Fruit fly (Drosophila melanogaster) whole organism, embryonic: ENCODE measurements around the gene CG15336.

Experiments used
- CG10543 ChIP-seq: fragments of 200-800 bp; sonication (Bioruptor generic); optimal IDR thresholded peaks from 3 replicates; lab custom pipeline; 2017; ENCODE audit warnings: missing biosample characterization, mild to moderate bottlenecking, missing genetic modification characterization, moderate library complexity
- CG10979 ChIP-seq: fragments of 200-800 bp; sonication (Bioruptor generic); optimal IDR thresholded peaks from 2 replicates; lab custom pipeline; 2018; ENCODE audit warnings: missing biosample characterization, mild to moderate bottlenecking, missing genetic modification characterization, moderate library complexity
- CG11696 ChIP-seq: fragments of 200-800 bp; sonication (Bioruptor generic); IDR thresholded peaks from 2 replicates; pipeline ENCODE4 v1.3.6; 2022; ENCODE audit warnings: missing biosample characterization, missing genetic modification characterization
- CG12219 ChIP-seq: fragments of 200-800 bp; sonication (Bioruptor generic); optimal IDR thresholded peaks from 3 replicates; lab custom pipeline; 2018; ENCODE audit warnings: missing biosample characterization, mild to moderate bottlenecking, missing genetic modification characterization
- CG12769 ChIP-seq: fragments of 200-800 bp; sonication (Bioruptor generic); optimal IDR thresholded peaks from 2 replicates; lab custom pipeline; 2019; ENCODE audit warnings: missing biosample characterization, mild to moderate bottlenecking, missing genetic modification characterization, moderate library complexity
- CG13296 ChIP-seq: fragments of 200-800 bp; sonication (Bioruptor generic); optimal IDR thresholded peaks from 3 replicates; lab custom pipeline; 2018; ENCODE audit warnings: missing biosample characterization, mild to moderate bottlenecking, missing genetic modification characterization
- CG13894 ChIP-seq: fragments of 200-800 bp; sonication (Bioruptor generic); optimal IDR thresholded peaks from 3 replicates; lab custom pipeline; 2018; ENCODE audit warnings: missing biosample characterization, mild to moderate bottlenecking, missing genetic modification characterization, moderate library complexity
- CG14014 ChIP-seq: fragments of 200-800 bp; sonication (Bioruptor generic); IDR thresholded peaks from 2 replicates; pipeline ENCODE4 v1.3.6; 2022; ENCODE audit warnings: missing biosample characterization, missing genetic modification characterization
- CG14667 ChIP-seq: fragments of 200-800 bp; sonication (Bioruptor generic); IDR thresholded peaks from 2 replicates; pipeline ENCODE4 v1.3.6; 2022; ENCODE audit warnings: missing biosample characterization, missing genetic modification characterization
- CG17359 ChIP-seq: fragments of 200-800 bp; sonication (Bioruptor generic); optimal IDR thresholded peaks from 3 replicates; lab custom pipeline; 2018; ENCODE audit warnings: missing biosample characterization, mild to moderate bottlenecking, missing genetic modification characterization, moderate library complexity
- CG18011 ChIP-seq: fragments of 200-800 bp; sonication (Bioruptor generic); optimal IDR thresholded peaks from 2 replicates; lab custom pipeline; 2017; ENCODE audit warnings: missing biosample characterization, missing genetic modification characterization, mild to moderate bottlenecking, moderate library complexity, missing genotype
- CG1832 ChIP-seq: fragments of 200-800 bp; sonication (Bioruptor generic); optimal IDR thresholded peaks from 2 replicates; lab custom pipeline; 2017; ENCODE audit warnings: missing biosample characterization, mild to moderate bottlenecking, missing genetic modification characterization, inconsistent platforms
- CG18476 ChIP-seq: fragments of 200-800 bp; sonication (Bioruptor generic); optimal IDR thresholded peaks from 2 replicates; lab custom pipeline; 2016; ENCODE audit warnings: missing biosample characterization, mild to moderate bottlenecking, missing genetic modification characterization
- CG2199 ChIP-seq: fragments of 200-800 bp; sonication (Bioruptor generic); IDR thresholded peaks from 3 replicates; pipeline ENCODE4 v1.3.6; 2022; ENCODE audit warnings: missing biosample characterization, missing genetic modification characterization
- CG32532 ChIP-seq: fragments of 200-800 bp; sonication (Bioruptor generic); IDR thresholded peaks from 2 replicates; pipeline ENCODE4 v1.3.6; 2022; ENCODE audit warnings: missing biosample characterization, missing genetic modification characterization
- CG4360 ChIP-seq: fragments of 200-800 bp; sonication (Bioruptor generic); IDR thresholded peaks from 2 replicates; pipeline ENCODE4 v1.3.6; 2022; ENCODE audit warnings: missing biosample characterization, missing genetic modification characterization
- CG43689 ChIP-seq: fragments of 200-800 bp; sonication (Bioruptor generic); IDR thresholded peaks from 2 replicates; pipeline ENCODE4 v1.3.6; 2022; ENCODE audit warnings: missing biosample characterization, missing genetic modification characterization
- CG4820 ChIP-seq: fragments of 200-800 bp; sonication (Bioruptor generic); optimal IDR thresholded peaks from 3 replicates; lab custom pipeline; 2016; ENCODE audit warnings: missing biosample characterization, missing genetic modification characterization
- CG5180 ChIP-seq: fragments of 200-800 bp; sonication (Bioruptor generic); optimal IDR thresholded peaks from 3 replicates; lab custom pipeline; 2017; ENCODE audit warnings: missing biosample characterization, missing genetic modification characterization, mild to moderate bottlenecking, moderate library complexity, missing genetic modification reagents
- CG6654 ChIP-seq: fragments of 200-800 bp; sonication (Bioruptor generic); optimal IDR thresholded peaks from 2 replicates; lab custom pipeline; 2017; ENCODE audit warnings: missing biosample characterization, mild to moderate bottlenecking, missing genetic modification characterization
- CG8388 ChIP-seq: fragments of 200-800 bp; sonication (Bioruptor generic); optimal IDR thresholded peaks from 2 replicates; lab custom pipeline; 2019; ENCODE audit warnings: missing biosample characterization, mild to moderate bottlenecking, missing genetic modification characterization, moderate library complexity
- D19A ChIP-seq: fragments of 200-800 bp; optimal IDR thresholded peaks from 3 replicates; lab custom pipeline; 2019; ENCODE audit warnings: missing biosample characterization, mild to moderate bottlenecking, missing genetic modification characterization, moderate library complexity
- Dek ChIP-seq: fragments of 200-800 bp; sonication (Bioruptor generic); optimal IDR thresholded peaks from 3 replicates; lab custom pipeline; 2019; ENCODE audit warnings: missing biosample characterization, mild to moderate bottlenecking, missing genetic modification characterization, moderate library complexity
- Dref ChIP-seq: fragments of 200-800 bp; sonication (Bioruptor generic); IDR thresholded peaks from 2 replicates; pipeline ENCODE4 v1.3.6; 2022; ENCODE audit warnings: missing biosample characterization, missing genetic modification characterization
- E2f1 ChIP-seq: fragments of 200-800 bp; sonication (Bioruptor generic); IDR thresholded peaks from 2 replicates; pipeline ENCODE4 v1.3.6; 2022; ENCODE audit warnings: missing biosample characterization, missing genetic modification characterization
- Fer1 ChIP-seq: fragments of 200-800 bp; sonication (Bioruptor generic); optimal IDR thresholded peaks from 2 replicates; lab custom pipeline; 2017; ENCODE audit warnings: missing biosample characterization, mild to moderate bottlenecking, missing genetic modification characterization
- MTF-1 ChIP-seq: fragments of 200-800 bp; sonication (Bioruptor generic); optimal IDR thresholded peaks from 2 replicates; lab custom pipeline; 2018; ENCODE audit warnings: missing biosample characterization, mild to moderate bottlenecking, missing genetic modification characterization, borderline replicate concordance
- Sox102F ChIP-seq: fragments of 200-800 bp; sonication (Bioruptor generic); optimal IDR thresholded peaks from 2 replicates; lab custom pipeline; 2018; ENCODE audit warnings: missing biosample characterization, mild to moderate bottlenecking, missing genetic modification characterization, moderate library complexity
- Xbp1 ChIP-seq: fragments of 200-800 bp; sonication (Bioruptor generic); optimal IDR thresholded peaks from 3 replicates; lab custom pipeline; 2016; ENCODE audit warnings: missing biosample characterization, mild to moderate bottlenecking, missing genetic modification characterization
- al ChIP-seq: fragments of 200-800 bp; sonication (Bioruptor generic); IDR thresholded peaks from 2 replicates; pipeline ENCODE4 v1.3.6; 2022; ENCODE audit warnings: missing biosample characterization, missing genetic modification characterization
- crc ChIP-seq: fragments of 200-800 bp; sonication (Bioruptor generic); optimal IDR thresholded peaks from 2 replicates; lab custom pipeline; 2016; ENCODE audit warnings: missing biosample characterization, missing genetic modification characterization
- dysf ChIP-seq: fragments of 200-800 bp; sonication (Bioruptor generic); IDR thresholded peaks from 3 replicates; pipeline ENCODE4 v1.3.6; 2022; ENCODE audit warnings: missing biosample characterization, missing genetic modification characterization
- emc ChIP-seq: fragments of 200-800 bp; sonication (Bioruptor generic); optimal IDR thresholded peaks from 2 replicates; lab custom pipeline; 2016; ENCODE audit warnings: missing biosample characterization, missing genetic modification characterization
- eyg ChIP-seq: fragments of 200-800 bp; sonication (Bioruptor generic); optimal IDR thresholded peaks from 3 replicates; lab custom pipeline; 2016; ENCODE audit warnings: missing biosample characterization, missing genetic modification characterization
- fd3F ChIP-seq: fragments of 200-800 bp; sonication (Bioruptor generic); optimal IDR thresholded peaks from 2 replicates; lab custom pipeline; 2018; ENCODE audit warnings: missing biosample characterization, mild to moderate bottlenecking, missing genetic modification characterization, moderate library complexity
- ftz-f1 ChIP-seq: fragments of 200-800 bp; sonication (Bioruptor generic); optimal IDR thresholded peaks from 2 replicates; lab custom pipeline; 2016; ENCODE audit warnings: missing biosample characterization, missing genetic modification characterization
- gsb ChIP-seq: fragments of 200-800 bp; sonication (Bioruptor generic); IDR thresholded peaks from 2 replicates; pipeline ENCODE4 v1.3.6; 2022; ENCODE audit warnings: missing biosample characterization, missing genetic modification characterization
- gsb-n ChIP-seq: fragments of 200-800 bp; sonication (Bioruptor generic); optimal IDR thresholded peaks from 3 replicates; lab custom pipeline; 2018; ENCODE audit warnings: missing biosample characterization, mild to moderate bottlenecking, missing genetic modification characterization
- hbn ChIP-seq: fragments of 200-800 bp; sonication (Bioruptor generic); IDR thresholded peaks from 2 replicates; pipeline ENCODE4 v1.3.6; 2022; ENCODE audit warnings: missing biosample characterization, missing genetic modification characterization; ENCODE audit not compliant: partially characterized antibody
- insv ChIP-seq, 2 experiments: fragments of 200-800 bp; sonication (Bioruptor generic); optimal IDR thresholded peaks; 3 replicates each; lab custom pipeline; 2016 to 2018; ENCODE audit warnings: missing biosample characterization in 2 of 2, missing genetic modification characterization in 2 of 2
- ken ChIP-seq: fragments of 200-800 bp; sonication (Bioruptor generic); IDR thresholded peaks from 3 replicates; pipeline ENCODE4 v1.3.6; 2022; ENCODE audit warnings: missing biosample characterization, missing genetic modification characterization
- knrl ChIP-seq: fragments of 200-800 bp; sonication (Bioruptor generic); IDR thresholded peaks from 3 replicates; pipeline ENCODE4 v1.3.6; 2022; ENCODE audit warnings: missing biosample characterization, missing genetic modification characterization; ENCODE audit not compliant: partially characterized antibody
- nom ChIP-seq: fragments of 200-800 bp; sonication (Bioruptor generic); optimal IDR thresholded peaks from 2 replicates; lab custom pipeline; 2017; ENCODE audit warnings: missing biosample characterization, missing genetic modification characterization, mild to moderate bottlenecking, moderate library complexity, missing genetic modification reagents
- p53 ChIP-seq: fragments of 200-800 bp; sonication (Bioruptor generic); optimal IDR thresholded peaks from 2 replicates; lab custom pipeline; 2016; ENCODE audit warnings: missing biosample characterization, missing genetic modification characterization
- pfk ChIP-seq: fragments of 200-800 bp; sonication (Bioruptor generic); optimal IDR thresholded peaks from 2 replicates; lab custom pipeline; 2018; ENCODE audit warnings: missing biosample characterization, mild to moderate bottlenecking, missing genetic modification characterization, moderate library complexity
- phol ChIP-seq: fragments of 200-800 bp; sonication (Bioruptor generic); optimal IDR thresholded peaks from 3 replicates; lab custom pipeline; 2018; ENCODE audit warnings: missing biosample characterization, mild to moderate bottlenecking, missing genetic modification characterization, moderate library complexity
- shn ChIP-seq: fragments of 200-800 bp; sonication (Bioruptor generic); optimal IDR thresholded peaks from 3 replicates; lab custom pipeline; 2016; ENCODE audit warnings: missing biosample characterization, missing genetic modification characterization
- ssp ChIP-seq: fragments of 200-800 bp; sonication (Bioruptor generic); IDR thresholded peaks from 2 replicates; pipeline ENCODE4 v1.3.6; 2022; ENCODE audit warnings: missing biosample characterization, missing genetic modification characterization
- trem ChIP-seq: fragments of 200-800 bp; optimal IDR thresholded peaks from 3 replicates; lab custom pipeline; 2019; ENCODE audit warnings: missing biosample characterization, mild to moderate bottlenecking, missing genetic modification characterization, moderate library complexity
- z ChIP-seq: fragments of 200-800 bp; sonication (Bioruptor generic); IDR thresholded peaks from 3 replicates; pipeline ENCODE4 v1.3.6; 2022; ENCODE audit warnings: missing biosample characterization, missing genetic modification characterization

CG15336 gene

dm6 chrX:8157294-8157693 is 9.5 kb downstream of the CG15336 start, which contains the start of the genes Traf6 and GIIIspla2 (continued):
- TF ChIP-seq knrl (GFP tag; lab: Robert Waterston, UW) (peak; percentile 50; the same call in 1 of the 3 replicates), CG32532 (peak; percentile 83), CG10543 (GFP tag; lab: Kevin White, UChicago) (peak; percentile 78), p53 (GFP tag; lab: Kevin White, UChicago) (peak; percentile 40), CG8388 (GFP tag; lab: Kevin White, UChicago) (peak; percentile 79), CG10979 (tag; lab: Kevin White, UChicago) (peak; percentile 67), gsb (GFP tag; lab: Robert Waterston, UW) (peak; percentile 57; the same call in 1 of the 2 replicates), z (GFP tag; lab: Robert Waterston, UW) (no peak), CG4360 (no peak), Fer1 (GFP tag; lab: Kevin White, UChicago) (peak; percentile 79), insv (GFP tag; optimal IDR thresholded peaks at IDR 0.05; lab: Kevin White, UChicago) (peak in 1 of 2 experiments; percentile 56), CG18476 (peak; percentile 79), emc (peak; percentile 21), eyg (GFP tag; lab: Kevin White, UChicago) (peak; percentile 17), CG12769 (no peak), MTF-1 (GFP tag; lab: Kevin White, UChicago) (no peak), CG18011 (GFP tag; lab: Kevin White, UChicago) (peak; percentile 67), phol (peak; percentile 85), trem (tag; lab: Kevin White, UChicago) (peak; percentile 83), hbn (no peak), gsb-n (no peak), CG13296 (peak; percentile 67), D19A (no peak), dysf (GFP tag; lab: Robert Waterston, UW) (peak; percentile 88), CG13894 (no peak), ken (GFP tag; lab: Robert Waterston, UW) (peak; percentile 81), ssp (peak; percentile 90), al (GFP tag; lab: Robert Waterston, UW) (peak; percentile 73), CG17359 (peak; percentile 60), pfk (GFP tag; lab: Kevin White, UChicago) (no peak), ftz-f1 (GFP tag; lab: Kevin White, UChicago) (peak; percentile 41), CG2199 (peak; percentile 68; the same call in 1 of the 3 replicates), crc (GFP tag; lab: Kevin White, UChicago) (peak; percentile 23), CG1832 (GFP tag; lab: Kevin White, UChicago) (no peak), fd3F (GFP tag; lab: Kevin White, UChicago) (peak; percentile 66), shn (GFP tag; lab: Kevin White, UChicago) (peak; percentile 77), CG11696 (GFP tag; lab: Robert Waterston, UW) (peak; percentile 30; the same call in 1 of the 2 replicates), CG14667 (GFP tag; lab: Robert Waterston, UW) (peak; percentile 66), nom (GFP tag; lab: Kevin White, UChicago) (peak; percentile 68), CG6654 (peak; percentile 25), Xbp1 (peak; percentile 75), Dek (tag; lab: Kevin White, UChicago) (peak; percentile 67), Dref (GFP tag; lab: Robert Waterston, UW) (peak; percentile 31; the same call in 1 of the 2 replicates), CG14014 (GFP tag; lab: Robert Waterston, UW) (peak; percentile 73), CG5180 (GFP tag; lab: Kevin White, UChicago) (no peak), CG4820 (GFP tag; lab: Kevin White, UChicago) (peak; percentile 42), CG43689 (GFP tag; lab: Robert Waterston, UW) (no peak), E2f1 (GFP tag; lab: Robert Waterston, UW) (peak; percentile 81), Sox102F (GFP tag; lab: Kevin White, UChicago) (no peak), CG12219 (GFP tag; lab: Kevin White, UChicago) (peak; percentile 57)
